Fruit fly (Drosophila melanogaster): ENCODE data around the gene lgs.

dm6 chr4:418701-419100, 25.0 kb downstream of the lgs start:
- TF ChIP-seq Sin3A (optimal IDR thresholded peaks at IDR 0.05) (no peak), psq (optimal IDR thresholded peaks at IDR 0.05) (no peak), Myc (optimal IDR thresholded peaks at IDR 0.05) (no peak), ttk (optimal IDR thresholded peaks at IDR 0.05) (no peak)

Data from Kc167 (cell line).